Worm (Caenorhabditis elegans) whole organism, mixed stage, embryonic: ENCODE measurements around the gene tiar-1.

Experiments used
- mep-1 ChIP-seq: fragments of 150-350 bp; optimal IDR thresholded peaks from 2 replicates; lab custom pipeline; 2017; ENCODE audit warnings: missing biosample characterization, missing genetic modification reagents, missing genetic modification characterization, inconsistent platforms
- sptf-1 ChIP-seq: sonication (generic microtip); optimal IDR thresholded peaks from 2 replicates; lab custom pipeline; 2017; ENCODE audit warnings: mild to moderate bottlenecking, missing genetic modification characterization, moderate library complexity, missing compliant biosample characterization

DNA sequence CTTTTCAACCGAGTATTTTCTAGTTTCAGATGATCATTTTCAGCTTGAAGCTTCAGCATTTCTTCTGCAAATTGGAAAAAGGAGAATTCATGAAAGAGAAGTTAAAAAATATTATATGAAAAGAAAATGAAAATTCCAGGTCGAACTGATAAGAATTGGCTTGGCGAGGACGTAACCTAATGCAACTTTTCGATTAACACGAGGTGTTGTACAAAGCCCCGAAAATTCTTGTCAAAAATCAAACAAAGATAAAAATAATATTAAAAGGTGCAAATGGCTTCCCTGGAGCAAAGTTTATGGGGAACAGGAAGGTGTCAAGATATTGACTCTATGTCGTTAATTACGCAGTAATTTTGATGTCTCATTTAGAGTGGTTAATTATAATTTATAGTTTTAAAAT is 29.7 kb upstream of the tiar-1 start:
- TF ChIP-seq sptf-1 (tag; lab: Kevin White, UChicago) (no peak), mep-1 (no peak)
